Fruit fly (Drosophila melanogaster): ENCODE data around the gene Hsp67Bc.

Hsp67Bc gene

DNA sequence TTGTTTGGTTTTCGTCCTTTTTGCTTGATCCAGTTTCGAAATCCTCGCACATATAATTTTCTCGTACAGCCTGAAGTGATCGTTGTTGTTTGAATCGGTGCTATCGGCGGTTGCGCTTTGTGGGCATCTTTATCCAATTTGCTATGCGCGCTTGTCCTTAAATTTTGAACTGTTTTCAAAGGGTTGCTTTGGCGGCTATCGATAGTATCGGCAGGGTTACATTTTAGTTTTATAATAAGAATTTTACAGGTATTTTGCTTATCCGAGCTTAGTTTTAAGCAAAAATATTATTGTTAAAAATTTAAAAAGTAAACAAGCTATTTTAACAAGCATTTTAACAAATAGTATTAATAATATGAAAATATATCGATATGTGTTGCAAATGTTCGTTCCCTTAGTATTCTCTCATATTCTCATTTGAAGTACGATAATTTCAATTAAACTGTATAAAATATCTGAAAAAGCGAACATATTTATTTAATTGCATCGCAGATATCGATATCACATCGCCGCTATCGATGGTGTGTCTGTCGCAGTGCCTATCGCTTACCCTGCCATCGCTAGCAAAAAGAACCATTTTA is 5.4 kb downstream of the Hsp67Bc start, which contains the start of the genes Klp67A and CG4452 (continued):
- TF ChIP-seq jigr1 (GFP tag; IDR thresholded peaks at IDR 0.05) (no peak), CG14050 (GFP tag; IDR thresholded peaks at IDR 0.05) (0 out of 3 replicates have a peak, but pooled peaks have one; percentile 9), CG6689 (GFP tag; IDR thresholded peaks at IDR 0.05) (peak; percentile 25; the same call in 1 of the 2 replicates), lmd (GFP tag; IDR thresholded peaks at IDR 0.05) (no peak), CG3065 (GFP tag; optimal IDR thresholded peaks at IDR 0.05) (no peak), abd-A (tag; optimal IDR thresholded peaks at IDR 0.05) (no peak), pzg (GFP tag; optimal IDR thresholded peaks at IDR 0.05) (peak; percentile 57), CG1647 (GFP tag; optimal IDR thresholded peaks at IDR 0.05) (no peak), Mes4 (GFP tag; optimal IDR thresholded peaks at IDR 0.05) (no peak), tgo (GFP tag; IDR thresholded peaks at IDR 0.05) (peak; percentile 21; the same call in 1 of the 3 replicates), Max (GFP tag; optimal IDR thresholded peaks at IDR 0.05) (peak; percentile 32), ssp (GFP tag; IDR thresholded peaks at IDR 0.05) (peak; percentile 4; the same call in 1 of the 2 replicates), CG6813 (GFP tag; optimal IDR thresholded peaks at IDR 0.05) (no peak), D (optimal IDR thresholded peaks at IDR 0.05) (no peak), D (GFP tag; optimal IDR thresholded peaks at IDR 0.05) (no peak), dysf (GFP tag; IDR thresholded peaks at IDR 0.05) (peak; percentile 34; the same call in 2 of the 3 replicates), NC2β (GFP tag; optimal IDR thresholded peaks at IDR 0.05) (no peak), zen (tag; optimal IDR thresholded peaks at IDR 0.05) (peak; percentile 69), Atf6 (GFP tag; IDR thresholded peaks at IDR 0.05) (no peak), Sox100B (GFP tag; optimal IDR thresholded peaks at IDR 0.05) (no peak), chn (GFP tag; optimal IDR thresholded peaks at IDR 0.05) (no peak), CG17328 (GFP tag; IDR thresholded peaks at IDR 0.05) (no peak), CG31365 (tag; optimal IDR thresholded peaks at IDR 0.05) (no peak), yki (optimal IDR thresholded peaks at IDR 0.05) (no peak), CTCF (GFP tag; optimal IDR thresholded peaks at IDR 0.05) (no peak), CG13624 (GFP tag; optimal IDR thresholded peaks at IDR 0.05) (no peak), sqz (GFP tag; optimal IDR thresholded peaks at IDR 0.05) (no peak), wdn (GFP tag; IDR thresholded peaks at IDR 0.05) (no peak), so (GFP tag; IDR thresholded peaks at IDR 0.05) (no peak), pb (GFP tag; optimal IDR thresholded peaks at IDR 0.05) (no peak), CG2120 (GFP tag; optimal IDR thresholded peaks at IDR 0.05) (peak; percentile 45), corto (GFP tag; optimal IDR thresholded peaks at IDR 0.05) (peak; percentile 52), CG3281 (GFP tag; optimal IDR thresholded peaks at IDR 0.05) (peak; percentile 29), CG9215 (GFP tag; IDR thresholded peaks at IDR 0.05) (0 out of 2 replicates have a peak, but pooled peaks have one; percentile 24), bbx (GFP tag; IDR thresholded peaks at IDR 0.05; ENCODE audit: partially characterized antibody) (peak; percentile 86), CG4282 (GFP tag; optimal IDR thresholded peaks at IDR 0.05) (no peak), sob (GFP tag; IDR thresholded peaks at IDR 0.05) (no peak), gfzf (GFP tag; optimal IDR thresholded peaks at IDR 0.05) (peak; percentile 3), zfh1 (GFP tag; IDR thresholded peaks at IDR 0.05) (0 out of 3 replicates have a peak, but pooled peaks have one; percentile 18), HLHmδ (GFP tag; optimal IDR thresholded peaks at IDR 0.05) (no peak), luna (GFP tag; optimal IDR thresholded peaks at IDR 0.05) (no peak), jumu (GFP tag; optimal IDR thresholded peaks at IDR 0.05) (no peak), H2.0 (GFP tag; IDR thresholded peaks at IDR 0.05) (no peak), Awh (GFP tag; IDR thresholded peaks at IDR 0.05) (no peak), slou (GFP tag; optimal IDR thresholded peaks at IDR 0.05) (no peak), Optix (GFP tag; IDR thresholded peaks at IDR 0.05) (no peak), az2 (GFP tag; optimal IDR thresholded peaks at IDR 0.05) (peak; percentile 38), maf-S (GFP tag; optimal IDR thresholded peaks at IDR 0.05) (no peak), Pdp1 (GFP tag; optimal IDR thresholded peaks at IDR 0.05) (peak in 1 of 2 experiments; percentile 21), ATbp (GFP tag; optimal IDR thresholded peaks at IDR 0.05) (no peak), CG6683 (GFP tag; optimal IDR thresholded peaks at IDR 0.05) (no peak), Fer2 (tag; optimal IDR thresholded peaks at IDR 0.05) (no peak), CG16779 (GFP tag; IDR thresholded peaks at IDR 0.05) (no peak)

Measured in whole organism, embryonic.